Worm (Caenorhabditis elegans) whole organism, mixed stage, embryonic: ENCODE data around the gene dod-19.

Experiments
- ceh-83 ChIP-seq: fragments of 200-800 bp; sonication (Bioruptor generic); optimal IDR thresholded peaks from 2 replicates; lab custom pipeline; 2018; ENCODE audit warnings: mild to moderate bottlenecking, missing genetic modification characterization, missing compliant biosample characterization
- ces-1 ChIP-seq: fragments of 150-350 bp; optimal IDR thresholded peaks from 2 replicates; lab custom pipeline; 2014; ENCODE audit warnings: missing biosample characterization, missing genetic modification reagents, missing genetic modification characterization
- elt-1 ChIP-seq: sonication (generic microtip); optimal IDR thresholded peaks from 2 replicates; lab custom pipeline; 2017; ENCODE audit warnings: missing genetic modification characterization, mild to moderate bottlenecking, missing compliant biosample characterization, antibody characterized with exemption, moderate library complexity, borderline replicate concordance; ENCODE audit not compliant: insufficient read depth
- elt-3 ChIP-seq: fragments of 150-350 bp; optimal IDR thresholded peaks from 2 replicates; lab custom pipeline; 2014; ENCODE audit warnings: missing biosample characterization, missing genetic modification characterization
- mab-5 ChIP-seq: fragments of 150-350 bp; optimal IDR thresholded peaks from 2 replicates; lab custom pipeline; 2014; ENCODE audit warnings: missing biosample characterization, missing genetic modification characterization
- mls-2 ChIP-seq: sonication (generic microtip); optimal IDR thresholded peaks from 2 replicates; lab custom pipeline; 2016; ENCODE audit warnings: mild to moderate bottlenecking, missing genetic modification characterization, moderate library complexity, missing compliant biosample characterization
- nhr-12 ChIP-seq: fragments of 150-350 bp; optimal IDR thresholded peaks from 2 replicates; lab custom pipeline; 2014; ENCODE audit warnings: missing biosample characterization, missing genetic modification characterization
- sem-2 ChIP-seq: fragments of 200-800 bp; sonication (Bioruptor generic); optimal IDR thresholded peaks from 2 replicates; lab custom pipeline; 2018; ENCODE audit warnings: mild to moderate bottlenecking, missing genetic modification characterization, missing compliant biosample characterization
- unc-62 ChIP-seq: fragments of 150-350 bp; optimal IDR thresholded peaks from 2 replicates; lab custom pipeline; 2014; ENCODE audit warnings: missing biosample characterization, missing genetic modification reagents, missing genetic modification characterization
- ztf-11 ChIP-seq: fragments of 150-350 bp; optimal IDR thresholded peaks from 2 replicates; lab custom pipeline; 2014; ENCODE audit warnings: missing biosample characterization, missing genetic modification characterization

DNA sequence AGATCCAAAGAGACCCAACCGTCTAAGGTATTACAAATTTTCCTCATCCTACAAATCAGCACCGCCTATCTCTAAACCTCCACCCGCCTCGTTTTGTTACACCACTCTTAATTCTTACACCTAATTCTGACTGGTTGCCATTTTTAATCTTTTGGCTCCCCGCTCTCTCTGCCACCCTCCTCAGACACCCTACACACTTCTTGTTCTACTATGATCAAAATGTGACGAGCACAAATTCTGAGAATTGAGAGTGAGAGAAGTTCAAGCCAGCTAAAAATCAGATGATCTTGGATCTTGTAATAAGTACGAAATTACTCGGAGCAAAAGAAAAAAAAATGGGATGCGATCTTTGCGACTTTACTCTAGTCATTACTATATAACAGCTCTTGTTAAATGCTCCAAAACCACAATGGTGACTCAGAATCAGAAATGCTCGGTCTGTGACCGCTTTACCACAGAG lies 10.3 kb downstream of the dod-19 start, which contains the start of gene nhr-252:
- TF ChIP-seq ztf-11 (tag; lab: Kevin White, UChicago) (no peak), mls-2 (tag; lab: Kevin White, UChicago) (no peak), mab-5 (no peak), nhr-12 (tag; lab: Kevin White, UChicago) (no peak), ces-1 (GFP tag; lab: Kevin White, UChicago) (no peak), elt-3 (tag; lab: Kevin White, UChicago) (no peak), unc-62 (GFP tag; lab: Kevin White, UChicago) (no peak), ceh-83 (GFP tag; lab: Kevin White, UChicago) (no peak), elt-1 (tag; lab: Kevin White, UChicago) (no peak), sem-2 (GFP tag; lab: Kevin White, UChicago) (no peak)
